Worm (Caenorhabditis elegans): Measurements from ENCODE around the gene fbxa-156.

The fbxa-156 gene

ce11 chrV:17921423-17921822 is 24.8 kb upstream of the fbxa-156 start, which contains the start of gene E01B7.2 (continued):
- TF ChIP-seq nhr-237 (tag; optimal IDR thresholded peaks at IDR 0.05) (no peak), ceh-32 (tag; optimal IDR thresholded peaks at IDR 0.05; ENCODE audit: poor library complexity) (no peak), nhr-48 (tag; optimal IDR thresholded peaks at IDR 0.05) (no peak), egl-27 (tag; optimal IDR thresholded peaks at IDR 0.05) (no peak), madf-9 (GFP tag; conservative IDR thresholded peaks at IDR 0.05) (no peak), fkh-10 (GFP tag; optimal IDR thresholded peaks at IDR 0.05) (peak; percentile 15), ztf-7 (tag; optimal IDR thresholded peaks at IDR 0.05) (no peak), madf-5 (GFP tag; IDR thresholded peaks at IDR 0.05) (no peak), duxl-1 (tag; optimal IDR thresholded peaks at IDR 0.05; ENCODE audit: poor library complexity) (peak; percentile 67), zip-11 (GFP tag; IDR thresholded peaks at IDR 0.05) (no peak), ceh-28 (tag; optimal IDR thresholded peaks at IDR 0.05) (no peak), T20F7.1 (GFP tag; optimal IDR thresholded peaks at IDR 0.05) (no peak), nhr-25 (tag; optimal IDR thresholded peaks at IDR 0.05; ENCODE audit: borderline replicate concordance, insufficient read depth) (no peak), daf-16 (GFP tag; optimal IDR thresholded peaks at IDR 0.05) (no peak), daf-16 (tag; optimal IDR thresholded peaks at IDR 0.05) (peak; percentile 4), zip-2 (tag; optimal IDR thresholded peaks at IDR 0.05) (no peak), tra-1 (GFP tag; IDR thresholded peaks at IDR 0.05) (no peak), nhr-111 (GFP tag; optimal IDR thresholded peaks at IDR 0.05) (no peak), ztf-11 (tag; optimal IDR thresholded peaks at IDR 0.05) (no peak), nhr-6 (tag; optimal IDR thresholded peaks at IDR 0.05) (peak; percentile 42), zag-1 (tag; optimal IDR thresholded peaks at IDR 0.05) (peak; percentile 6), lin-39 (tag; optimal IDR thresholded peaks at IDR 0.05) (no peak), aha-1 (tag) (no peak), lir-3 (tag; optimal IDR thresholded peaks at IDR 0.05) (no peak)

ce11 chrV:17918726-17919125 is 22.1 kb upstream of the fbxa-156 start, which contains the start of gene C06H5.8:
TSS of gene C06H5.8 (plus strand) at chrV:17919026.
- TF ChIP-seq php-3 (GFP tag; IDR thresholded peaks at IDR 0.05) (no peak), D1046.2 (GFP tag; IDR thresholded peaks at IDR 0.05) (no peak), ztf-11 (tag; optimal IDR thresholded peaks at IDR 0.05) (no peak), pha-4 (GFP tag; IDR thresholded peaks at IDR 0.05) (no peak), pha-4 (tag; optimal IDR thresholded peaks at IDR 0.05) (no peak), daf-16 (GFP tag; optimal IDR thresholded peaks at IDR 0.05) (no peak), daf-16 (tag; optimal IDR thresholded peaks at IDR 0.05) (no peak)

DNA sequence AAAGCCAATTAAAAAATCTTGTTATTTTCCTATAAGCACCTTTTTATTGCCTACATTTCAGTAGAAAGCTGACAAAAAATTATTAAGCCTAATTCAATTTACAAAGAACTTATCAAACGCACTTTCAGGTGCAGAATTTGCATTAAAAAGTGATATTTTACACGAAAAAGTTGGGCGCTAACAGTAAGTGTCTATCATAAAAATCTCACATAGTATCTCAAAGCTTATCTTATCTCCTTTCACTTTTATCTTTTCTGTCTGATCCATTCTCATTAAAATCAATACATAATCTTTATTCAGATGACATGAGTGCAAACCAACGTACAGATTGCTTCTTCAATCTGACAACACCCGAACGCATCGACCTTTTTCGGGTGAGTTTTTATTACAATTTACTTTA is 13.4 kb upstream of the fbxa-156 start, which contains the start of gene dcar-1:
dcar-1 (plus strand) TSS at position 301 of the 400 bp plus-strand sequence.
- TF ChIP-seq lsy-2 (tag; optimal IDR thresholded peaks at IDR 0.05), result no peak
- TF ChIP-seq lin-29 (GFP tag; IDR thresholded peaks at IDR 0.05), result no peak
- no peak for TF ChIP-seq fos-1 (tag; optimal IDR thresholded peaks at IDR 0.05)
- TF ChIP-seq dmd-9 (GFP tag; IDR thresholded peaks at IDR 0.05), result no peak
- no peak for TF ChIP-seq lir-3 (tag; optimal IDR thresholded peaks at IDR 0.05)
- no peak for TF ChIP-seq lin-1 (GFP tag; IDR thresholded peaks at IDR 0.05)
- TF ChIP-seq Y5F2A.4 (GFP tag; optimal IDR thresholded peaks at IDR 0.05), result no peak

DNA sequence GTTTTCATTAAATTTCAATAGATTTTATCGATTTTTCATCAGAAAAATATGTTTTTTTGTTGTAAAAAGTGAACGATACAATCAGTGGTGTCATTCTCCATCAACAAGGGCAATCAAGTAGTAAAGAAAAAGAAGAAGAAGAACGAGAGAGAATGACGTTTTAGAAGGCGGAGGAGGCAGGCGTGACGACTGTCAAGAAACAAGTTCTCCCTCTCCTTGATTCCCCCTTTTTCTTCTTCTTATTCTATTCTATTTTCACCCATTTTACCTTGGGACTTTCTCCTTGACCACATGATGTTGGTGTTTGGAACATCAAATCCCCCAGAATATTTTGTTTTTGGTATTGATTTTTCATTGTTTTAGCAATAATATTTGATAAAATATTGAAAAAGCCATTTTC is 9.2 kb upstream of the fbxa-156 start:
- TF ChIP-seq ceh-62 (tag; optimal IDR thresholded peaks at IDR 0.05), result no peak
- TF ChIP-seq ceh-44 (GFP tag; IDR thresholded peaks at IDR 0.05), result no peak
- peak; percentile 14 for TF ChIP-seq aha-1 (tag)
- peak; percentile 76 for TF ChIP-seq nhr-25 (tag; optimal IDR thresholded peaks at IDR 0.05; ENCODE audit: borderline replicate concordance, insufficient read depth)
- TF ChIP-seq mdl-1 (tag; optimal IDR thresholded peaks at IDR 0.05), result peak in 1 of 2 experiments; percentile 50
- TF ChIP-seq nhr-6 (tag; optimal IDR thresholded peaks at IDR 0.05), result no peak
- no peak for TF ChIP-seq snpc-1.2 (GFP tag; IDR thresholded peaks at IDR 0.05)
- TF ChIP-seq hlh-30 (tag; optimal IDR thresholded peaks at IDR 0.05; ENCODE audit: insufficient read depth), result peak; percentile 57
- TF ChIP-seq unc-62 (GFP tag; optimal IDR thresholded peaks at IDR 0.05 in 1 of 2), result peak in 1 of 2 experiments; percentile 95
- no peak for TF ChIP-seq unc-62 (tag; optimal IDR thresholded peaks at IDR 0.05)
- TF ChIP-seq nhr-28 (tag; optimal IDR thresholded peaks at IDR 0.05), result peak; percentile 46
- TF ChIP-seq ceh-32 (tag; optimal IDR thresholded peaks at IDR 0.05; ENCODE audit: poor library complexity), result no peak
- no peak for TF ChIP-seq T26A8.4 (GFP tag; IDR thresholded peaks at IDR 0.05)
- TF ChIP-seq ceh-28 (tag; optimal IDR thresholded peaks at IDR 0.05), result peak; percentile 10
- TF ChIP-seq mxl-2 (GFP tag; conservative IDR thresholded peaks at IDR 0.05), result no peak
- TF ChIP-seq nhr-10 (tag; optimal IDR thresholded peaks at IDR 0.05), result no peak
- no peak for TF ChIP-seq sdz-12 (GFP tag; optimal IDR thresholded peaks at IDR 0.05)
- TF ChIP-seq dve-1 (tag; optimal IDR thresholded peaks at IDR 0.05; ENCODE audit: insufficient read depth), result no peak
- peak; percentile 18 for TF ChIP-seq hlh-11 (tag; optimal IDR thresholded peaks at IDR 0.05)

All from whole organism, L4 larva.